Fruit fly (Drosophila melanogaster) S2 (cell line): ENCODE data around the gene CG13110.

Experiments used
- CG8478 ChIP-seq: fragments of >200 bp; optimal IDR thresholded peaks from 2 replicates; lab custom pipeline; 2018
- CTCF ChIP-seq, 2 experiments: fragments of >200 bp; optimal IDR thresholded peaks; 2 replicates each; lab custom pipeline; 2018

DNA sequence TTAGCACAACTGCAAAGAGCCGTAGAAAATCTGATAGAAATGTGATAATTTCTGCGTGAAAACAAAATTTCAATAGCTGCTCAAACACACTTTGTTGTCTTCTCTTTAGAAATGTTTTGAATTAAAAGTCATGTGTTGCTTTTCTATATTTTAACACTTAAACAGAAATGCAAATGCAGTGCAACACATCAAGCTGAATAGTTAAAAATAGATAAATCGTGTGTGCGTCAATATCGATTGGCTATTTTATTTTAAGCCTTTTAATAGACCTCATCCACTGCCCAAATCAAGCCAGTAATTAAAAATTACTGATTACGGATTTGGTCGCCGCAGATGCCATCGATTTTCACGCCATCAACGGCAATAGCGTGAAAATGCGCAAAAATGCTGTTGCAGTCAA is 47.6 kb downstream of the CG13110 start, which contains the start of gene CG4438:
- TF ChIP-seq CG8478 (lab: Kevin White, UChicago) (no peak), CTCF (optimal IDR thresholded peaks at IDR 0.05; lab: Kevin White, UChicago) (no peak)
